Fruit fly (Drosophila melanogaster): Measurements from ENCODE around the gene CG3402.

CG3402 gene

DNA sequence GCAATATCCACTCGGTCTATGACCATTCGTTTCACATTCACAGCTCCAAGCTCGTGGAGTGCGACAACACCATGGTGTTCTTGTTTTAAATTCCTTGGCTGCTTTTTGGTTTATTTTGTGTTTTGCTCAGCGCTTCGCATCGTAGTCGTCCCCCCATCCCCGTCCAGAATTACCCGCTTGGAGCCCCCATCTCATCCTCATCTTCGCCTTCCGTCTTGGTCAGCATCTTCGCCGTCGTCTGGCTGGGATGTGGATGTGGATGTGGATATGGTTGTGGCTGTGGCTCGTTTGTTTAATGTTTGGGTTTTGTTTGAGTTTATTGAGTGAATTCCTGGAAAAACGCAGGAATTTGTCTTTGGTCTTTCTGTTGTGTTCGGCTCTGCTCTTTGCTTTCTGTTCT lies 43.5 kb downstream of the CG3402 start:
- TF ChIP-seq psq (optimal IDR thresholded peaks at IDR 0.05) = no peak
- TF ChIP-seq insv (optimal IDR thresholded peaks at IDR 0.05) = no peak
- no peak for TF ChIP-seq h (optimal IDR thresholded peaks at IDR 0.05)
- TF ChIP-seq Sin3A (optimal IDR thresholded peaks at IDR 0.05) = no peak
- TF ChIP-seq Myc (optimal IDR thresholded peaks at IDR 0.05) = no peak
- TF ChIP-seq ttk (optimal IDR thresholded peaks at IDR 0.05) = no peak

DNA sequence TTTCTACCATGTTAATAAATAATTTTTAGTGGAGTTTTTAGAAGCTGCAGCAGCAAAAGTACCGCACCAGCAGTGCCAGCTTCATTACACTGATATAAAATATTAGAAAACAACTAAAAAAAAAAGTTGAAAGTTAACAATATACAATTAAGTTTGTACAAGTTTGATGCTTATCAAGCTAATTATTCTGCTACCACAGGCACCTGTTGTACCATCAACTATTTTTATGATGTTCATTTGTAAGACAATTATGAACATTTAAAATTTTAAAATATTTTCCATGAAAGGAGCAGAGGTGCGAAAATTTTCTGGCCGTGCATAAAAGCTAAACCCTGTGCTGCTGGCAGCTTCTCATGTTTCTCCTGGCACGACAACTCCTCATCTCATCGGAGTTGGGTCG lies 44.3 kb downstream of the CG3402 start:
- TF ChIP-seq psq (optimal IDR thresholded peaks at IDR 0.05) (no peak), insv (optimal IDR thresholded peaks at IDR 0.05) (no peak), ttk (optimal IDR thresholded peaks at IDR 0.05) (no peak), Myc (optimal IDR thresholded peaks at IDR 0.05) (no peak), Sin3A (optimal IDR thresholded peaks at IDR 0.05) (no peak), h (optimal IDR thresholded peaks at IDR 0.05) (no peak)

DNA sequence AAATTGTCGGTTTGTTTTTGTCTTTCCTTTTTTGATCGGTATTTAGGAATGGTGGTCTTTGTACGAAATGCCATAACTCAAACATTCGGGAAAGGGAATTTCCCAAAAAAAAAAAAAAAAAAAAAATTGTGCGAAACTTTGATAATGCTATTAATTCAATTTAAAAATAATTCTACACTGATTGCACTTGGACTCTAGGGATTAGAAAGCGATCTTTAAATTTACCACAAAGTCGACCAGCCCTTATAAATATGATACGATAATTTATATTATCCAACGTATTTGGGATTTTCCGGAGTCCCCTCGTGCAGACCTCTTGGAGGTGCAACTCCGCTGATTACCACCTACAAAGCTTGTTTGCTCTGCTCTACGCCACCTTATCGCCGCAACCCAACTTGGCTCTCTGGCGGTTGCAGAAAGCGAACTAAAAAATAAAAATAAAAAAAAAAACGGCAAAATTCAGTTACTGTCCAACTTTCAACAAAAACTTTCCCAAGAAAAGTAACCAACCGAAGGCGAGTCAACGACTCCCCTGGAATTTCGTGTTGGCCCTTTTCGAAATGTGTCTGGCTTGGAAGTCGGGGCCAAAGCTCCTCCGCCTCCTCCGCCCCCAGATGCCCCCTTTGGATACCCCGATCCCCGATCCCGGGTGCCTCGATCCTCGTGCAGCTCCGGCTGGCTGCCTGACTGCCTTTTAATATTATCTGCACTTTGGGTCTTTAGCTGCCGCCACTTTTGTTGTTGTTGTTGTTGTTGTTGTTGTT lies 44.9 kb downstream of the CG3402 start:
- TF ChIP-seq Sin3A (optimal IDR thresholded peaks at IDR 0.05) = no peak
- TF ChIP-seq Myc (optimal IDR thresholded peaks at IDR 0.05) = no peak
- no peak for TF ChIP-seq ttk (optimal IDR thresholded peaks at IDR 0.05)
- TF ChIP-seq insv (optimal IDR thresholded peaks at IDR 0.05) = no peak
- TF ChIP-seq psq (optimal IDR thresholded peaks at IDR 0.05) = no peak
- TF ChIP-seq h (optimal IDR thresholded peaks at IDR 0.05) = no peak

DNA sequence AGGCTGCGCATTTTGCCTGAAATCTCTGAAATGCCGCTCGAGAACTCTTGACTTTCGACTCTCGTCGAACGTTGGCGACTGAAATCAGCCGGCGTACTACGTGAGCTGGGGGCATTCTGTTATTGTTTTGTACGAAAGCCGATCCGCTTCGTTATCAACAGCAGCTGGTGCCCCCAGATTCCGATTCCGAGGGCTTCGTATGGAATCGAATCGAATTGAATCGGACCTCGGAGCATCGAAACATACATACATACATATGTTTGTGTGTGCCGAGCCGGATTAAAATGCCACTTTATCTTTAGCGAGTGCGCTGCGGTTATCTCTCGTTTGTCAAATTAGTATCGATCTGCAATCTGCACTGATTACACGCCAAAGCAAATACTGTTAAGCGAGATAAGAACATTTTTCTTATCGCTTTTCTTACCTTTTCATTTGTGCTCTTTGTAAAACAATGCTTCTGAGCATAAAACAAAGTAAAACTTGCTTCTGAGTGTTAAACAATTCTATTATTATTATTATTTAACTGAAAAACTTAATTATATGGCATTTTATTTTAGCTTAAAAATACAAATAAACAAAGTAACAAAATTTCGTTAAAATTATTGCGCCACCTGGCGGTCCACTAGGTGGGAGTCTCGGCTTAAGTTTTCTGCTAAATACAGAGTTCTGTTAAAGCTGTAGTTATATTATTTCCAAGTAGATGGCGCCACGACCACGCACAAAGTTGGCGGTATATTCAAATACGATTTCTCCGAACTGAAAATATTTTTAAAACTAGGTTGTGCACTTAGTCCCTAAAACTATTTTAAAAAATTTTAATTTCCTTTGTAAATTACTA lies 46.0 kb downstream of the CG3402 start, which contains the start of gene Reg-2:
TSS of gene Reg-2 (minus strand) at position 80 of the 838 bp plus-strand sequence.
- TF ChIP-seq psq (optimal IDR thresholded peaks at IDR 0.05) (no peak), insv (optimal IDR thresholded peaks at IDR 0.05) (no peak), h (optimal IDR thresholded peaks at IDR 0.05) (no peak), ttk (optimal IDR thresholded peaks at IDR 0.05) (no peak), Sin3A (optimal IDR thresholded peaks at IDR 0.05) (no peak), Myc (optimal IDR thresholded peaks at IDR 0.05) (no peak)

DNA sequence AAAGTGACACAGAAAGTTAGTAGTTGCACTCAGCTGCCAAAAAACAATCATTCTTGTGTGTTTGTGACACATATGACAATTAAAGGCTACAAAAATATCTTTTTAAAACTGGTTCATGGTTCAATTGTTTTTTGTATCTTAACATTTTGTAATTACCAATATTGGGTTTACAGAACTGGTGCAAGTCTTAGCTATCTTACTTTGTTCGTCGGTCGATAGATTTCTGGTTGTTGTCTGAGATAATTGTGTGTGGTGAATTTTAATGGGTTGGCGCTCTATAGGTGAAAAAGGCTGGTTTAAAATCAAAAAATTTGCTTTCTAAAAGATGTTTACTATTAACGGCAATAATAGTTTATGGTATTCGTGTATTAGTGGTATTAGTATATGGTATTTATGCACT lies 48.0 kb downstream of the CG3402 start:
- TF ChIP-seq insv (optimal IDR thresholded peaks at IDR 0.05) (no peak), psq (optimal IDR thresholded peaks at IDR 0.05) (no peak), Sin3A (optimal IDR thresholded peaks at IDR 0.05) (no peak), h (optimal IDR thresholded peaks at IDR 0.05) (no peak), Myc (optimal IDR thresholded peaks at IDR 0.05) (no peak)

DNA sequence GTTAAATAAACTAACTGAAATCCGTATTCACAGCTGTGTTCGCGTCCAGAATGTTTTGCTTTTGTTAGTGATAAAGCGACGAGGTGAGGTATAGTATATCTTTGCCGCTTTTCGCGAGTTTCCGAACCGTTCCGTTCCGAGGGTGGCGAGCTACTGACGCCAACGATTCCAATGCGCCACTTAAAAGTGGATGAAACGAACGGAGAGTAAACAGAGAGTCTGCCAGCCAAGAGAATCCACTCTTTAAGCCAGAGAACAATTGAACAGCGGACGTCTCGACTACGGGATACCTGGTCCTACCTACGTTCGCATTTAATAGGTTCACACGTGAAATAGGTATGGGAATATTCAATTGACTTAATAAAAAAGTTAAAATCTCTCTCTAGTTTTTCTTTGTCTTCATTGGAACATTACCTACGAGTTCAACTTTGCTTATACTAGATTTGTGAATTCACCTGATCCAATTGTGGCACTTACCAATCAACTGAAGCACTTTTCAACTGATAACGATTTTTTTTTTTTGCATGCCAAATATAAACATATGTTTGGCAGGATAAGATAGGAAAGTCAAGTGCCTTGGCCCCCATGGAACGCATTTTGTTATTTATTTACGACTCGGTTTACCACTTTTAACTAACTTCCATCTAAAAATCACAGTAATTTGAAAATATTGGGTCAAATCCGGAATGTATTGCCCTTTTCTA lies 48.7 kb downstream of the CG3402 start, which contains the start of gene CG13893:
TSS of gene CG13893 (minus strand) at position 162 of the 704 bp plus-strand sequence.
- no peak for TF ChIP-seq Myc (optimal IDR thresholded peaks at IDR 0.05)
- no peak for TF ChIP-seq Sin3A (optimal IDR thresholded peaks at IDR 0.05)
- TF ChIP-seq psq (optimal IDR thresholded peaks at IDR 0.05) = no peak
- no peak for TF ChIP-seq ttk (optimal IDR thresholded peaks at IDR 0.05)
- no peak for TF ChIP-seq h (optimal IDR thresholded peaks at IDR 0.05)
- no peak for TF ChIP-seq insv (optimal IDR thresholded peaks at IDR 0.05)

DNA sequence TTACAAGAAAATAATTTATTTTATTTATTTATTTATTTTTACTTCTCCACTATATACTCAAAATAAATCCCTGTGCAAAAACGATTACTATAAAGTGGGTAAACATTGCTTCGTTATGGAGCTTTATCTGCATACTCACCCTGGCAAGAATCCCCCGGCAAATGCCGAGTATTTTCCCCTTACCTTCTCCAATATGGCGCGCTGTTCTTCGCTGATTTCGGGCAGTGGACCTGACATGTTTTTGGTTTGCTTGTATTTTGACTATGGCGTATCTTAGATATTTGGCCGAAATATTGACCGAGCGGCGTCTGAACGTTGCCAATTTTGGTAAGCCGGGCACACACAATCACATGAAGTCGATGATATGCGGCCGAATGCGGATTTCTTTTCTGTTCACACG lies 49.5 kb downstream of the CG3402 start:
- TF ChIP-seq psq (optimal IDR thresholded peaks at IDR 0.05) (no peak), insv (optimal IDR thresholded peaks at IDR 0.05) (no peak), h (optimal IDR thresholded peaks at IDR 0.05) (no peak), Sin3A (optimal IDR thresholded peaks at IDR 0.05) (no peak), ttk (optimal IDR thresholded peaks at IDR 0.05) (no peak), Myc (optimal IDR thresholded peaks at IDR 0.05) (no peak)

DNA sequence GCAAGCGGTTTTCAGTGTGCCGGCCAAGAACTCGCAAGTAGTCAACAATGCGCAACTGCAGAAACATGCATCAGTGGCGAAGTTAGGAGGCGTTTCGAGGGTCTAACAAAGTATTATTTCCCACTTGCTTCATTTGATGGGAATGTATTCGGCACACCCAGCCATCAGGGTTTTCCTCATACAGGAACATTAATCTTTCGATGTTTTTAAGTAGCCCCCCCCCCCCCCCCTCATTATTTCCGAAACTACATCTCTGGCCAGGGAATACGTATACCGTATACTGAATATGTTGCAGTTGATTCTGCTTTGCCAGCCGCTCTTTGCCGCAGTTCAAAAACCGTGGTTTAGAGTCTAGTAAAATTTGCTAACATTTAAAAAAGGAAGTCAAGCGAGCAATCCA lies 50.1 kb downstream of the CG3402 start:
- TF ChIP-seq h (optimal IDR thresholded peaks at IDR 0.05) = no peak
- TF ChIP-seq insv (optimal IDR thresholded peaks at IDR 0.05) = no peak
- no peak for TF ChIP-seq Myc (optimal IDR thresholded peaks at IDR 0.05)
- no peak for TF ChIP-seq ttk (optimal IDR thresholded peaks at IDR 0.05)
- no peak for TF ChIP-seq Sin3A (optimal IDR thresholded peaks at IDR 0.05)
- TF ChIP-seq psq (optimal IDR thresholded peaks at IDR 0.05) = no peak

DNA sequence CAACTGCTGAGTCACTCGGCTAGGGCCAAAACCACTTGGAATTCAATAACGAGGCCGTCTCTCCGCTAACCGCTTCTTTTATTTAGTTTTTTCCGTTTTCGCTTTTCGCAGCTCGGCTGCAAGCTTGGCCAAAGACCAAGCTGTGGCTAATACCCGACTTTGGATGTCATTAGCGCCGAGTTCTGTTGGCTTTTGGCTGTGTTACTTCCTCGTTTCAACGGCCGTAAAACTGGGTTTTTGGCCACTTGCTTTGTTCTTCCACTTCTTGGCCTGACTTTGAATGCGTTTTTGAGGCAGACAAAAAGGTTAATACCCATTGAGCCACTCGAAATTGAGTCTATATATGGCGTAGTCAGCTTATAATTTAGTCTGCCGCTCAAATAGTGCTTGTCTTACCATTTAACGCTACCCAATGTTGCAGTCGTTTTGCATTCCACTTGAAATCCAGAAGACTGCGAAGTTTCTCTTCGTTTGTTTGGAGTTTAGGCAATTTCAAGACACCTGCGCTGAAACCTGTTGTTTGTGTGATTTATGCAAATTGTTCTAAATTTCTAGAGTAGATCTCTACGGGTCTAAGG lies 51.0 kb downstream of the CG3402 start:
- no peak for TF ChIP-seq insv (optimal IDR thresholded peaks at IDR 0.05)
- no peak for TF ChIP-seq Myc (optimal IDR thresholded peaks at IDR 0.05)
- TF ChIP-seq h (optimal IDR thresholded peaks at IDR 0.05) = no peak
- TF ChIP-seq Sin3A (optimal IDR thresholded peaks at IDR 0.05) = no peak
- no peak for TF ChIP-seq psq (optimal IDR thresholded peaks at IDR 0.05)
- TF ChIP-seq ttk (optimal IDR thresholded peaks at IDR 0.05) = no peak
